Fruit fly (Drosophila melanogaster) whole organism: ENCODE data around the gene CG7600.

Source experiments
- CG8478 ChIP-seq: fragments of >200 bp; optimal IDR thresholded peaks from 2 replicates; lab custom pipeline; 2018; ENCODE audit warnings: inconsistent platforms
- Dll ChIP-seq: fragments of >200 bp; optimal IDR thresholded peaks from 2 replicates; lab custom pipeline; 2017
- pan ChIP-seq: fragments of >200 bp; optimal IDR thresholded peaks from 2 replicates; lab custom pipeline; 2017
- psq ChIP-seq: fragments of >200 bp; optimal IDR thresholded peaks from 2 replicates; lab custom pipeline; 2017
- usp ChIP-seq: fragments of >200 bp; optimal IDR thresholded peaks from 2 replicates; lab custom pipeline; 2017; ENCODE audit warnings: missing biosample characterization, missing genetic modification characterization, mixed read lengths

dm6 chr3L:11256147-11256971 lies 45.8 kb downstream of the CG7600 start:
- TF ChIP-seq usp (GFP tag; lab: Kevin White, UChicago) (no peak), psq (lab: Kevin White, UChicago) (no peak), Dll (no peak), CG8478 (lab: Kevin White, UChicago) (no peak), pan (lab: Kevin White, UChicago) (no peak)
